Worm (Caenorhabditis elegans) whole organism, mixed stage, embryonic: ENCODE measurements around the gene F16H6.9.

Experiments
- M03D4.4 ChIP-seq: sonication (generic microtip); optimal IDR thresholded peaks from 2 replicates; lab custom pipeline; 2017; ENCODE audit warnings: mild to moderate bottlenecking, missing genetic modification characterization, missing compliant biosample characterization
- blmp-1 ChIP-seq: fragments of 150-350 bp; optimal IDR thresholded peaks from 2 replicates; lab custom pipeline; 2014; ENCODE audit warnings: missing biosample characterization, missing genetic modification characterization
- ceh-39 ChIP-seq: fragments of 150-350 bp; optimal IDR thresholded peaks from 2 replicates; lab custom pipeline; 2014; ENCODE audit warnings: missing biosample characterization, missing genetic modification characterization
- ceh-43 ChIP-seq: fragments of 200-800 bp; sonication (Bioruptor generic); optimal IDR thresholded peaks from 2 replicates; lab custom pipeline; 2018; ENCODE audit warnings: mild to moderate bottlenecking, missing genetic modification characterization, moderate library complexity, missing compliant biosample characterization
- ceh-83 ChIP-seq: fragments of 200-800 bp; sonication (Bioruptor generic); optimal IDR thresholded peaks from 2 replicates; lab custom pipeline; 2018; ENCODE audit warnings: mild to moderate bottlenecking, missing genetic modification characterization, missing compliant biosample characterization
- ces-1 ChIP-seq: fragments of 150-350 bp; optimal IDR thresholded peaks from 2 replicates; lab custom pipeline; 2014; ENCODE audit warnings: missing biosample characterization, missing genetic modification reagents, missing genetic modification characterization
- cnd-1 ChIP-seq: fragments of 200-800 bp; sonication (Bioruptor generic); optimal IDR thresholded peaks from 2 replicates; lab custom pipeline; 2018; ENCODE audit warnings: mild to moderate bottlenecking, missing genetic modification characterization, missing compliant biosample characterization
- drap-1 ChIP-seq: fragments of 200-800 bp; sonication (Bioruptor generic); optimal IDR thresholded peaks from 3 replicates; lab custom pipeline; 2018; ENCODE audit warnings: mild to moderate bottlenecking, missing genetic modification characterization, missing compliant biosample characterization
- elt-3 ChIP-seq: fragments of 150-350 bp; optimal IDR thresholded peaks from 2 replicates; lab custom pipeline; 2014; ENCODE audit warnings: missing biosample characterization, missing genetic modification characterization
- flh-1 ChIP-seq: fragments of 200-800 bp; sonication (Bioruptor generic); optimal IDR thresholded peaks from 2 replicates; lab custom pipeline; 2018; ENCODE audit warnings: mild to moderate bottlenecking, missing genetic modification characterization, moderate library complexity, missing compliant biosample characterization
- ham-2 ChIP-seq: fragments of 200-800 bp; sonication (Bioruptor generic); optimal IDR thresholded peaks from 2 replicates; lab custom pipeline; 2018; ENCODE audit warnings: mild to moderate bottlenecking, missing genetic modification characterization, missing compliant biosample characterization
- hlh-1 ChIP-seq: fragments of 150-350 bp; optimal IDR thresholded peaks from 2 replicates; lab custom pipeline; 2014; ENCODE audit warnings: missing biosample characterization, missing genetic modification reagents, missing genetic modification characterization
- lin-32 ChIP-seq: fragments of 200-800 bp; sonication (Bioruptor generic); optimal IDR thresholded peaks from 2 replicates; lab custom pipeline; 2018; ENCODE audit warnings: mild to moderate bottlenecking, missing genetic modification characterization, missing compliant biosample characterization
- lsy-2 ChIP-seq: fragments of 150-350 bp; optimal IDR thresholded peaks from 2 replicates; lab custom pipeline; 2014; ENCODE audit warnings: missing biosample characterization, missing genetic modification characterization
- mab-5 ChIP-seq: fragments of 150-350 bp; optimal IDR thresholded peaks from 2 replicates; lab custom pipeline; 2014; ENCODE audit warnings: missing biosample characterization, missing genetic modification characterization
- mep-1 ChIP-seq: fragments of 150-350 bp; optimal IDR thresholded peaks from 2 replicates; lab custom pipeline; 2017; ENCODE audit warnings: missing biosample characterization, missing genetic modification reagents, missing genetic modification characterization, inconsistent platforms
- mls-2 ChIP-seq: sonication (generic microtip); optimal IDR thresholded peaks from 2 replicates; lab custom pipeline; 2016; ENCODE audit warnings: mild to moderate bottlenecking, missing genetic modification characterization, moderate library complexity, missing compliant biosample characterization
- nhr-12 ChIP-seq: fragments of 150-350 bp; optimal IDR thresholded peaks from 2 replicates; lab custom pipeline; 2014; ENCODE audit warnings: missing biosample characterization, missing genetic modification characterization
- nhr-2 ChIP-seq: fragments of 150-350 bp; optimal IDR thresholded peaks from 2 replicates; lab custom pipeline; 2014; ENCODE audit warnings: missing biosample characterization, missing genetic modification characterization
- nhr-237 ChIP-seq: fragments of 150-350 bp; optimal IDR thresholded peaks from 2 replicates; lab custom pipeline; 2014; ENCODE audit warnings: missing biosample characterization, missing genetic modification characterization
- nhr-28 ChIP-seq: fragments of 150-350 bp; optimal IDR thresholded peaks from 2 replicates; lab custom pipeline; 2014; ENCODE audit warnings: missing biosample characterization, missing genetic modification characterization
- pha-4 ChIP-seq: fragments of 150-350 bp; optimal IDR thresholded peaks from 2 replicates; lab custom pipeline; 2018; ENCODE audit warnings: missing biosample characterization, missing genetic modification reagents, missing genetic modification characterization
- sem-2 ChIP-seq: fragments of 200-800 bp; sonication (Bioruptor generic); optimal IDR thresholded peaks from 2 replicates; lab custom pipeline; 2018; ENCODE audit warnings: mild to moderate bottlenecking, missing genetic modification characterization, missing compliant biosample characterization
- snpc-4 ChIP-seq: fragments of 150-350 bp; optimal IDR thresholded peaks from 2 replicates; lab custom pipeline; 2014; ENCODE audit warnings: missing biosample characterization, missing genetic modification characterization
- tbx-8 ChIP-seq: fragments of 200-800 bp; sonication (Bioruptor generic); optimal IDR thresholded peaks from 2 replicates; lab custom pipeline; 2018; ENCODE audit warnings: mild to moderate bottlenecking, missing genetic modification characterization, moderate library complexity, missing compliant biosample characterization
- unc-39 ChIP-seq: fragments of 150-350 bp; optimal IDR thresholded peaks from 2 replicates; lab custom pipeline; 2014; ENCODE audit warnings: missing biosample characterization, missing genetic modification characterization
- unc-62 ChIP-seq: fragments of 150-350 bp; optimal IDR thresholded peaks from 2 replicates; lab custom pipeline; 2014; ENCODE audit warnings: missing biosample characterization, missing genetic modification reagents, missing genetic modification characterization
- zip-8 ChIP-seq: fragments of 150-350 bp; optimal IDR thresholded peaks from 2 replicates; lab custom pipeline; 2014; ENCODE audit warnings: missing biosample characterization, missing genetic modification characterization
- ztf-11 ChIP-seq: fragments of 150-350 bp; optimal IDR thresholded peaks from 2 replicates; lab custom pipeline; 2014; ENCODE audit warnings: missing biosample characterization, missing genetic modification characterization

The F16H6.9 gene

DNA sequence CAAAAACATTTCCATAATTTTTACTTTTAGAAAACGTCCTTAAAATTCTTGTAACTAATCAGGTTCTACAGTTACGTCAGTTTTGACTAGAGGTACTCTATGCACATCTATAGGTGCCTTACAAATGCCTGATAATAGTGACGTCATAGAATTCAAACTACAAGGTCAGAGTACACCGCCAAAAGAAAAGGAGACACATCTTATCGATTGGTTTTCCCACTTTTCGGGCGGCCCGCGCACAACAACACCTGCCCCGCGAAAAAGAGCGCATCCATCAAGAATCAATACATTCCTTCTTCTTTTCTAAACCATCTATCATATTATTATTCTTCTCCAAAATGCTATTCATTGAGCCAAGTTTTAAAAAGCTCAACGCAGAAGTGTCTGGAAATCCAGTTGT lies 37.2 kb upstream of the F16H6.9 start, which contains the start of gene C31G12.1:
C31G12.1 (plus strand) TSS at position 301 of the 400 bp plus-strand sequence.
- TF ChIP-seq drap-1 (GFP tag; lab: Kevin White, UChicago), result no peak
- TF ChIP-seq ceh-39 (tag; lab: Kevin White, UChicago), result peak; percentile 16
- no peak for TF ChIP-seq lin-32 (GFP tag; lab: Kevin White, UChicago)
- TF ChIP-seq nhr-237 (tag; lab: Kevin White, UChicago), result no peak
- no peak for TF ChIP-seq cnd-1
- TF ChIP-seq, all 35 proteins: peak for 1

ce11 chrV:18184910-18185309 lies 32.0 kb upstream of the F16H6.9 start, which contains the start of gene C31G12.3:
Gene C31G12.3, plus strand, starts transcription at chrV:18185210.
- TF ChIP-seq hlh-1 (no peak), unc-39 (tag; lab: Kevin White, UChicago) (no peak), drap-1 (GFP tag; lab: Kevin White, UChicago) (no peak), M03D4.4 (no peak), flh-1 (GFP tag; lab: Kevin White, UChicago) (no peak), ceh-83 (no peak), lsy-2 (tag; lab: Kevin White, UChicago) (no peak)

- TF ChIP-seq ceh-43 (GFP tag; lab: Kevin White, UChicago) (no peak), snpc-4 (no peak), lsy-2 (tag; lab: Kevin White, UChicago) (no peak), ztf-11 (tag; lab: Kevin White, UChicago) (no peak), ces-1 (GFP tag; lab: Kevin White, UChicago) (no peak), ham-2 (GFP tag; lab: Kevin White, UChicago) (no peak), ceh-83 (no peak), unc-39 (tag; lab: Kevin White, UChicago) (no peak), nhr-12 (tag; lab: Kevin White, UChicago) (no peak), flh-1 (GFP tag; lab: Kevin White, UChicago) (no peak), tbx-8 (GFP tag; lab: Kevin White, UChicago) (no peak), blmp-1 (tag; lab: Kevin White, UChicago) (no peak), drap-1 (GFP tag; lab: Kevin White, UChicago) (no peak)
These were observed 28.6 kb upstream of the F16H6.9 start, which contains the start of gene clec-245 for ce11 chrV:18188328-18188727. Gene clec-245, minus strand, starts transcription at chrV:18188428.

DNA sequence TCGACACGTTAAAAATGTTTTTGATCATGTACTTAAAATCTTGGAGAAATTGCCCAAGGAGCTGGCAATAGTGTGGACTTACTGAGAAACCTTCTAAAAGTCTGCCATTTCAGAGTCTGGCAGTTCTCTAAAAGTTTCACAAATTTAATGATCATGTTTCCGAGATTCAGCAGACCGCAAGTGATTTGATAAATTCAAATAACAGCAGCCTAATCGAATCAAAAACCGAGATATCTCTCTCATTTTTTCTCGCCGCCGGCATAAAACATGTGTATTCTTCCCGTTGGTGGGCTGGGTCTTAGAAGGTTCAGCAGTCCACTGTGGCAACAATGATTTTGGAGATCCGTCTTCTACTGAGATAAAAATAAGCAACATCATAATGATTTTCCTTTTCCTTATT lies 27.7 kb upstream of the F16H6.9 start, which contains the start of gene clec-246:
clec-246 (plus strand) TSS at position 301 of the 400 bp plus-strand sequence.
- TF ChIP-seq sem-2 (GFP tag; lab: Kevin White, UChicago) (no peak), nhr-237 (tag; lab: Kevin White, UChicago) (no peak), pha-4 (tag; lab: Kevin White, UChicago) (no peak), unc-62 (no peak), elt-3 (tag; lab: Kevin White, UChicago) (no peak), snpc-4 (no peak), nhr-2 (tag; lab: Kevin White, UChicago) (no peak)

- TF ChIP-seq unc-62 (no peak), mls-2 (tag; lab: Kevin White, UChicago) (no peak), ham-2 (GFP tag; lab: Kevin White, UChicago) (no peak), snpc-4 (no peak), sem-2 (GFP tag; lab: Kevin White, UChicago) (no peak), tbx-8 (GFP tag; lab: Kevin White, UChicago) (no peak), zip-8 (tag; lab: Kevin White, UChicago) (no peak), ceh-83 (no peak), mab-5 (tag; lab: Kevin White, UChicago) (no peak)
These were observed 25.8 kb upstream of the F16H6.9 start, which contains the start of gene clec-42 for ce11 chrV:18191128-18191527. Gene clec-42, plus strand, starts transcription at chrV:18191412.

DNA sequence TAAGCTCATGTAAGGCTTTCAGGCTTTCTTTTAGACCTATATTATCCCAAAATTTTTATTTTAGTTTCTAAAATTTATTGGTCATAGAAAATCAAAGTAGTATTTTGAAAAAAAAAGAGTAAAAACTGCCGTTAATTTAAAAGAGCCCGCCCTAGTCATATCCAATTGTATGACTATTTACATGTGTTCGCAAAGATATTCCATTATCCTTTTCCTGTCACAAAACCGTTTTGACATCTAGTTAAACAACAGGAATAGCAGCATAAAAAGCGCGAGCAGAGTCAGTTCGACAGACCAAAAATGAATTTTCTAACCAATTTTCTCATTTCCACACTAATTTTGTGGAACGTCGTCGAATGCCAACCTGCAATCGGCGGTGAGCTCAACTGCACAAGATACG lies 21.9 kb upstream of the F16H6.9 start, which contains the start of gene F16H6.3:
F16H6.3 (plus strand) TSS at position 301 of the 400 bp plus-strand sequence.
- TF ChIP-seq mep-1 (no peak), nhr-12 (tag; lab: Kevin White, UChicago) (no peak), nhr-2 (tag; lab: Kevin White, UChicago) (no peak), cnd-1 (no peak)

DNA sequence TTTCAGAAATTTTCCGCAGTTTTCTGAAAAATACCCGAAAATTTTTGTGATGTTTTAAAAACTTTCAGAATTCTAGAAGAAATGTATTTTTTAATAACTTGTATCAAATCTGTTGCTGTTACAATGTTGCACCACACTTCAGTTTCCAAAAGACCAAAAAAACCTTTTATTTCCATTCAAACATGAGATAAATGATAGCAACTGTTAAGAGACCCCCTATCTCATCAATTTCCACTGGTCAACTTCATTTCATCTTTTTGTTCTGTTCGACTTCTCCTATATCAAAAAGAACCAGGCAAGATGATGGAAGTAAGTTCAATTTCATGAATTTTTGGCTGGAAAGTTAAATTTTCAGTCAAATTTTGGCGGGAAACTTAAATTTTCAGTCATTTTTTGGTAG lies 18.5 kb upstream of the F16H6.9 start, which contains the start of gene F16H6.4:
F16H6.4 (plus strand) TSS at position 301 of the 400 bp plus-strand sequence.
- TF ChIP-seq drap-1 (GFP tag; lab: Kevin White, UChicago) (no peak), nhr-28 (no peak), hlh-1 (no peak), ham-2 (GFP tag; lab: Kevin White, UChicago) (no peak), ztf-11 (tag; lab: Kevin White, UChicago) (no peak), unc-39 (tag; lab: Kevin White, UChicago) (no peak)
